Worm (Caenorhabditis elegans): ENCODE measurements around the gene ctsa-2.

Gene ctsa-2

DNA sequence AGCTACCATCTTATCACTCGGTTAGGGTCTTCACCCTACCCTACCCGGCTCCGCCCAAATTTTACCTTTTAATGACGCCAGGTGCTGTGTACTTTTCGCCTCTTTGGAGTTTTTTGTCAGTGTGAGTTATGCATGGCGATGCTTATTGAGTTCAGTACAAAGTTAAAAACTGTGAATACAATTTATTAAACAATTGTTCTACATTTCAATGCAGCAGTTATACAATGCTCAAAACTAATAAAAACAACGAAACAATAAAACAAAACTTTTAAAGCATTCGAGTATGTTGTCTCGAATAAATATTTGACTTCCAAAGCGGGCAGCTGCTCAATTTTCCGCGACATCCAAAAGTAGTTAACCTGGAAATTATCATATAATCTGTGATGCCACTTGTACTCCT, at the start of gene ctsa-2:
TSS of gene ctsa-2 (minus strand) at position 101 of the 400 bp plus-strand sequence.
- TF ChIP-seq nhr-237 (tag; optimal IDR thresholded peaks at IDR 0.05) (no peak), unc-39 (tag; optimal IDR thresholded peaks at IDR 0.05) (no peak), nhr-2 (tag; optimal IDR thresholded peaks at IDR 0.05) (no peak), nhr-28 (tag; optimal IDR thresholded peaks at IDR 0.05) (no peak), ces-1 (GFP tag; optimal IDR thresholded peaks at IDR 0.05) (no peak), drap-1 (GFP tag; optimal IDR thresholded peaks at IDR 0.05) (no peak), unc-120 (tag; optimal IDR thresholded peaks at IDR 0.05; ENCODE audit: poor library complexity, severe bottlenecking) (no peak), sem-2 (GFP tag; optimal IDR thresholded peaks at IDR 0.05) (no peak), flh-1 (GFP tag; optimal IDR thresholded peaks at IDR 0.05) (no peak), lin-32 (GFP tag; optimal IDR thresholded peaks at IDR 0.05) (no peak), ceh-43 (GFP tag; optimal IDR thresholded peaks at IDR 0.05) (no peak), pha-4 (tag; optimal IDR thresholded peaks at IDR 0.05) (no peak)

DNA sequence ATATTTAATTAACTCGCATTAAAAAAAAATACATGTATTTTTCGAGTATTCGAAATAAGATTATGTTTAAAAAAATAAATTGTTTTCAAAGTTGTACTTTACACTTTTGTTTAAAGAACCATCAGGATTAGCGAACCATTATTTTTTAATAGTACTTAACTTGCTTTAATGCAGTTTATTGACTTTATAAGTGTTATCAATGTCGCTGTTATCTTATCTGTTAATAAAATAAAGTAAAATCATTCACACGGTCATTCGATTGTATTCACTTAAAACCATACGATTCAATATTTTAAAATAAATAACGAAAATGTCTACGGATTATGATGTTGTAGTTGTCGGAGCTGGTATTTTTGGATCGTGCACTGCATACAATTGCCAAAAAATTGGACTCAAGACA, 46.1 kb upstream of the ctsa-2 start, which contains the start of gene C15B12.1:
TSS of gene C15B12.1 (plus strand) at position 271 of the 400 bp plus-strand sequence.
- TF ChIP-seq zip-8 (tag; optimal IDR thresholded peaks at IDR 0.05) (no peak), ztf-11 (tag; optimal IDR thresholded peaks at IDR 0.05) (no peak), ces-1 (GFP tag; optimal IDR thresholded peaks at IDR 0.05) (no peak), hlh-1 (tag; optimal IDR thresholded peaks at IDR 0.05) (no peak), unc-120 (tag; optimal IDR thresholded peaks at IDR 0.05; ENCODE audit: poor library complexity, severe bottlenecking) (no peak), mep-1 (tag; optimal IDR thresholded peaks at IDR 0.05) (no peak), nhr-237 (tag; optimal IDR thresholded peaks at IDR 0.05) (no peak), ceh-39 (tag; optimal IDR thresholded peaks at IDR 0.05) (no peak), unc-39 (tag; optimal IDR thresholded peaks at IDR 0.05) (no peak), elt-1 (tag; optimal IDR thresholded peaks at IDR 0.05; ENCODE audit: borderline replicate concordance, insufficient read depth) (no peak), tbx-8 (GFP tag; optimal IDR thresholded peaks at IDR 0.05) (no peak)

DNA sequence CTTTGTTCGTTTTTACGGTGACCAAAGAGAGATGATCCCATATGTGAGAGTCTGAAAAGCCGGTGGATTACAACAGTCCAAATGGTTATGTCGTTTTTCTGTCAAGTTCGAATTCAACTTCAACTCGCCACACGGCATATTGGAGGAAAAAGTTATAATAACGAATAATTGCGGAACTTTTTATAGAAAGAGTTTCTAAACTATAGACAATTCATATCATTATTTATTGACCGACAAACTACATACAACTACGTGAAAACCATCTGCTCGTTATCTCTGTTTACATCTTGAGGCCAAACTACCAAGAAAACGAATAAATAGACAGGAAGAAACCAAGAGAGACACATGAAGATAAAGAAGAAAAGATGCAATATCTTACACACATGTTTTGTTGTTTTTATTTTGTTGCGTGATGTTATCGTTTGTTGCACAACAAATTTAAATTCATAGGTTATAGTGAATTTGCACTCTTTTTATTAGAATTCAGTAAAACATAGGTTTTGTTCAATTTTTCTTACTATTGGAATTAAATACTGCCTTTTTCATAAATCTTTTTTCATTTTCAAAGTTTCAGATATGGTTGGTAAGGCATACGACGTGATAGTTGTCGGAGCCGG, 43.4 kb upstream of the ctsa-2 start, which contains the start of the genes C15B12.4 and C15B12.8:
TSS of gene C15B12.4 (minus strand) at position 51 of the 617 bp plus-strand sequence.
TSS of gene C15B12.8 (plus strand) at position 567 of the 617 bp plus-strand sequence.
- no peak for TF ChIP-seq blmp-1 (tag; optimal IDR thresholded peaks at IDR 0.05)
- TF ChIP-seq flh-1 (GFP tag; optimal IDR thresholded peaks at IDR 0.05): no peak
- TF ChIP-seq nhr-2 (tag; optimal IDR thresholded peaks at IDR 0.05): no peak
- TF ChIP-seq snpc-4 (tag; optimal IDR thresholded peaks at IDR 0.05): no peak
- no peak for TF ChIP-seq pha-4 (tag; optimal IDR thresholded peaks at IDR 0.05)
- no peak for TF ChIP-seq unc-39 (tag; optimal IDR thresholded peaks at IDR 0.05)
- no peak for TF ChIP-seq ceh-39 (tag; optimal IDR thresholded peaks at IDR 0.05)
- TF ChIP-seq mab-5 (tag; optimal IDR thresholded peaks at IDR 0.05): no peak
- no peak for TF ChIP-seq elt-1 (tag; optimal IDR thresholded peaks at IDR 0.05; ENCODE audit: borderline replicate concordance, insufficient read depth)
- no peak for TF ChIP-seq tbx-8 (GFP tag; optimal IDR thresholded peaks at IDR 0.05)
- no peak for TF ChIP-seq sptf-1 (tag; optimal IDR thresholded peaks at IDR 0.05)

DNA sequence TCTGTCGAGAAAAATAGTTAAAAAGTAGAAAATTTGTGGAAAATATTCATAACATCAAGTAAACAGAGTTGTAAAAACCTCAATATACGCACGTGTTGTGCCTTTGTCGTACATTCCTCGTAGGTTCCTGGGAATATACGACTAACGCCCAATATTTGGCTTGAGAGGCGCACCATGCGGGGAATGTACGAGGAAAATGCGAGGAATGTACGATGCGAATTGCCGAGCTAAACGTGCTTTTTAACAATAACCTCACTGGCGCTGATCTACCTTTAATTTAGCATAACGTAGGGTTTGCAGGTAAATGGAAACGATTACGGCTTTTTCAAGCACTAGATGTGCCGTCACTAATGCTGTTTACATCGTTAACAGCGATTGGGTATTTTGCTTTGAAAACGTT, 38.1 kb upstream of the ctsa-2 start, which contains the start of gene C15B12.9:
TSS of gene C15B12.9 (plus strand) at position 301 of the 400 bp plus-strand sequence.
- TF ChIP-seq ceh-83 (GFP tag; optimal IDR thresholded peaks at IDR 0.05) (no peak), nhr-2 (tag; optimal IDR thresholded peaks at IDR 0.05) (no peak), zip-8 (tag; optimal IDR thresholded peaks at IDR 0.05) (no peak)

DNA sequence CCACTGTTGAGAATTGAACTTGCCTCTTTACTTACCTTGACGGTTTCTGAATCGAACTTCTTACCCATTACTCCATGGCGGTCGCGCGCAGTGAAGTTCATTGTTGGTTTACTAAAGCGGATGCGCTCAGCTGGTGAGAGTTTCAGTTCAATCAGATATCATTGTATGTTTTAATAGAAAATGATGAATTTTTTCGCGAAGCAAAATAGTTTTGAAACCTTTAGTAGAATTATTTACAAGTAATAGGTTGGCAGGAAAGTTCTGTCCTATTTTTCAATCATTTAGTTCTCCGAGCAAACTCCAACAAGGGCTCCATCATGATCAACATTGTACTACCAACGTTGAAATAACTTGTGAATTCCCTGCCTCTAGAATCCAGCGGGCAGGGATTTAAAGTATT, 37.1 kb upstream of the ctsa-2 start, which contains the start of gene C15B12.3:
TSS of gene C15B12.3 (minus strand) at position 101 of the 400 bp plus-strand sequence.
- TF ChIP-seq zip-8 (tag; optimal IDR thresholded peaks at IDR 0.05): no peak
- no peak for TF ChIP-seq elt-1 (tag; optimal IDR thresholded peaks at IDR 0.05; ENCODE audit: borderline replicate concordance, insufficient read depth)

DNA sequence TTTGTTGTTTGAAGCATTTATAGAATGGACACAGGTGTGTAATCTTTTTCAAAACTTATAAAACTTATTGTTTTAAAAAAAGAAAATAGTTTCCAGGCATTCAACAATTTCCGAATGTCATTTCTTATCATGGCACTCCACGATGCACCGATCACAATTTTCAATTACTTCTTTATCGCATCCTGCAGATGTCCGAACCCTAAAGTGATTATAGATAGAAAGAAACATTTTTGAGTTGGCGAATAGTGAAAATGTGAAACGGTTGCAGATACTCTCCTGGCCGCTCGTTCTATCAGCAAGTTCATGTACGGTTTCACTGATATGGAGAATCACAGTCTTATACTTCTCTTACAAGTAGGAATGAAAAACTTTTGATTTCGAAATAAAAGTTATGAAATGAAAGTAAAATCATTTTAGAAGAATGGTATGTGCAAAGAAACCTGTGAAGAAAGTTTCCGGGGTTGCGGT, 32.6 kb upstream of the ctsa-2 start, which contains the start of gene C15B12.2:
TSS of gene C15B12.2 (plus strand) at position 418 of the 468 bp plus-strand sequence.
- TF ChIP-seq unc-62 (GFP tag; optimal IDR thresholded peaks at IDR 0.05) (no peak), ces-1 (GFP tag; optimal IDR thresholded peaks at IDR 0.05) (no peak), nhr-76 (tag; optimal IDR thresholded peaks at IDR 0.05) (no peak), ceh-39 (tag; optimal IDR thresholded peaks at IDR 0.05) (no peak), flh-1 (GFP tag; optimal IDR thresholded peaks at IDR 0.05) (no peak), hlh-1 (tag; optimal IDR thresholded peaks at IDR 0.05) (no peak), bed-3 (GFP tag; optimal IDR thresholded peaks at IDR 0.05) (no peak), sem-2 (GFP tag; optimal IDR thresholded peaks at IDR 0.05) (no peak), pha-4 (tag; optimal IDR thresholded peaks at IDR 0.05) (no peak)

Data from whole organism, mixed stage, embryonic.